Worm (Caenorhabditis elegans): ENCODE measurements around the gene D1014.2.

DNA sequence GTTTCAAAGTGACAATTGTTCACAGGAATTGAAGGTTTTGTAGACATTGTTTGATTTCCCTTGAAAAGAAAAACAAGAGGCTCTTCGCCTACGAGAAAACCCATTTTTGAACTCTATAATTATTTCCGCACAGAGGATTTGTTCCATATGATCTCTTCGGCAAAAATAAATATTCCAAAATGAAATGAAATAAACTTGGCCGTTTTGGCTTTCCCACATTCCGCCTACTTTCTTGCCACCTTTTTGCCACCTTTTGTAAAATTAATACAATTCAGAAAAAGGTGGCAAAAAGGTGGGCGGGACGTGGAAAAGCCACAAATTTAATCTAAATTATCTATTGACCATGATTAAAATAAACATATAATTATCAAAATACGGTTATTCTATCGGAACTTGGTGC lies 44.7 kb downstream of the D1014.2 start, which contains the start of gene F20D6.15:
- TF ChIP-seq him-1 (tag; optimal IDR thresholded peaks at IDR 0.05), result no peak
- TF ChIP-seq W03F9.2 (tag; optimal IDR thresholded peaks at IDR 0.05), result no peak

Measured in whole organism, L4/young adult.